Fruit fly (Drosophila melanogaster): ENCODE measurements around the gene CG13073.

CG13073 gene

DNA sequence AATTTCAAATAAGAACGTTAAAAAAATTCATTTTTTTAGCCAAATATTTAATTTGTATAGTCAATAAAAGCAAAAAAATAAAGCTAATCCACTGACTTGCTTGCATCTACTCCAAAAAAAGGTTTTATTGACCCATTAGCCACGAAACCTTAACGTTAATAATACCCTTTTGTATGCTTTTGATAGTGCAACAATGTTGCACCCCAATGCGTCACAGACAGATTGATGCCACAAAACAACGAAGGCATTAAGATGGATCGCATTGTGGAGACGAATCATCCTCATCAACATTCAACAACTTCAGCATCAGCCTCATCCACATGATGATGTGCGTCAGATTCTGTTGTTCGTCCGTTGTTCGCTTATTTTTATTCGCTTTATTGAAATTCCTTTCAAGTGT lies 1.7 kb downstream of the CG13073 start:
- TF ChIP-seq Jra (GFP tag; optimal IDR thresholded peaks at IDR 0.05) = no peak
- no peak for TF ChIP-seq Hr83 (GFP tag; optimal IDR thresholded peaks at IDR 0.05; ENCODE audit: poor library complexity, severe bottlenecking)
- no peak for TF ChIP-seq Hnf4 (GFP tag; optimal IDR thresholded peaks at IDR 0.05)
- no peak for TF ChIP-seq brk (GFP tag; optimal IDR thresholded peaks at IDR 0.05)
- TF ChIP-seq tai (GFP tag; optimal IDR thresholded peaks at IDR 0.05) = no peak
- no peak for TF ChIP-seq lola (GFP tag; optimal IDR thresholded peaks at IDR 0.05)
- no peak for TF ChIP-seq HLH106 (tag; optimal IDR thresholded peaks at IDR 0.05)
- TF ChIP-seq dmrt93B (GFP tag; optimal IDR thresholded peaks at IDR 0.05) = no peak
- no peak for TF ChIP-seq foxo (GFP tag; optimal IDR thresholded peaks at IDR 0.05)
- TF ChIP-seq usp (GFP tag; optimal IDR thresholded peaks at IDR 0.05) = no peak
- no peak for TF ChIP-seq CrebA (GFP tag; optimal IDR thresholded peaks at IDR 0.05; ENCODE audit: borderline replicate concordance)
- no peak for TF ChIP-seq OdsH (GFP tag; optimal IDR thresholded peaks at IDR 0.05)
- no peak for TF ChIP-seq ey (GFP tag; optimal IDR thresholded peaks at IDR 0.05)
- no peak for TF ChIP-seq woc (GFP tag; optimal IDR thresholded peaks at IDR 0.05)

DNA sequence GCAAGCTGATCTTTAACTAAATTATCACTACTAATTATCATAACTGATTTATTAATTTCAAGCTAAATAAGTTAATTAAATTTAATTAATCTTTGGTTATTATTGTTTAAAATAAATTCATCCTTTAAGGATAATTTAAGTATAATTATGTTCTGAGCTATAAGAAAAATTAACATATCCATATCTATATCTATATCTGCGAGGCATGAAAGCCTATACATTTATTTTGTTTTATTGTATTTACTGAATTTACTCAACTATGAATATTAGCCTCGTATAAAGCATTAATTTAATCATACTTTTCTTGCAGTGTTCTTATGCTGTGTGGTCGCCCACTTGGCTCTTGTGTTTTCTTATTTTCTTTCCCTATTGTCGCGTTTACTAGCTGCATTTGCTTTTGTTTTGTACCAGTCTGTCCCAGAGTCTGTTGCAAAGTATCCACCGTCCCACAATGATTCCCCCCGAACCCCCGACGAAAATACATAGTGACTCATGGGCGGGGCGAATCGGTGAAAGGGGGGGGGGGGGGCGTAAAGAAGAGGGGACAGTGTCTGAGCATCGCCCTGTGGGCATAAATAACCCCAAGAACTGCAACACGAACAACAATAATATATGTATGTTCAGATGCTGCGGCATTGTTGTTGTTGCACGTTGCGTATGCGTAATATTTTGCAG lies 2.4 kb downstream of the CG13073 start:
- TF ChIP-seq ey (GFP tag; optimal IDR thresholded peaks at IDR 0.05) (no peak), woc (GFP tag; optimal IDR thresholded peaks at IDR 0.05) (no peak)

DNA sequence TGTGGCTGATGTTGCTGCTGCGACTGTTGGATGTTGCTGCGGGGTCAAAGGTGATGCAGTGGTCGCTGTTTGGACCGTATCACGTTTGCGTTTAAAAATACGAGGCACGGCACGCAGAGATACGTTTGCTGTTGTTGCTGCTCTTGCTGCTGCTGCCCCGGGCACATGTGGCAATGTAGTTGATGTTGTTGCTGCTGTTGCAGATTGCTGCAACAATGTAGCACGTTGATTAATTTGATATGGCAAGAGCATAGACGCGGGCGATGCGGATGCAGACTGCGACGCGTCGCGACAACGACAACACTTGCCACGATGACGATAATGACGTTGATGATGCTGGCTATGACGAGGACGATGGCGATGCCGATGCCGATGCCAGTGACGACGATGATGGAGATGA lies 3.9 kb downstream of the CG13073 start:
- TF ChIP-seq foxo (GFP tag; optimal IDR thresholded peaks at IDR 0.05) (no peak), jim (GFP tag; optimal IDR thresholded peaks at IDR 0.05) (no peak), GATAd (GFP tag; optimal IDR thresholded peaks at IDR 0.05) (no peak), Hr78 (GFP tag; optimal IDR thresholded peaks at IDR 0.05) (no peak), ey (GFP tag; optimal IDR thresholded peaks at IDR 0.05) (no peak)

DNA sequence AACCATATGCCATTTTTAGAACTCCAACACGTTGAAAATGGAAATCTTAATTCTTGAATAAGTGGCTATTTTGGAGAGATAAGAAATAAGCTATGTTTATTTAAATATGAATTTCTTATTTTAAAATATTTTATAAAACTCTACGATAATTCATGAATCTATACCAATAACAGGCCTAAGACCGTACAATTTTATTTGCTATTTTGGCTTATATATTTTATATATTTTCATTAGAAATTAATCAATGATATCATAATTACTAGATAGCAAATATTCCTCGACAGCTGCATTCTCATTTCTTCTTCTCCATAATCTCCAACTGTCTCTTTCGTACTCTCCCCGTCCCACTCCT lies 5.2 kb downstream of the CG13073 start:
- TF ChIP-seq Rel (GFP tag; optimal IDR thresholded peaks at IDR 0.05) (no peak), Rel (tag; optimal IDR thresholded peaks at IDR 0.05) (no peak), dmrt93B (GFP tag; optimal IDR thresholded peaks at IDR 0.05) (no peak), HLH106 (tag; optimal IDR thresholded peaks at IDR 0.05) (peak; percentile 5), Sp1 (GFP tag; optimal IDR thresholded peaks at IDR 0.05) (peak; percentile 19), CG32264 (GFP tag; optimal IDR thresholded peaks at IDR 0.05) (no peak), Hr78 (GFP tag; optimal IDR thresholded peaks at IDR 0.05) (no peak), dsf (GFP tag; optimal IDR thresholded peaks at IDR 0.05; ENCODE audit: borderline replicate concordance) (no peak), foxo (GFP tag; optimal IDR thresholded peaks at IDR 0.05) (peak in 1 of 2 experiments; percentile 36), OdsH (GFP tag; optimal IDR thresholded peaks at IDR 0.05) (peak; percentile 45), psq (GFP tag; optimal IDR thresholded peaks at IDR 0.05) (peak; percentile 66)

DNA sequence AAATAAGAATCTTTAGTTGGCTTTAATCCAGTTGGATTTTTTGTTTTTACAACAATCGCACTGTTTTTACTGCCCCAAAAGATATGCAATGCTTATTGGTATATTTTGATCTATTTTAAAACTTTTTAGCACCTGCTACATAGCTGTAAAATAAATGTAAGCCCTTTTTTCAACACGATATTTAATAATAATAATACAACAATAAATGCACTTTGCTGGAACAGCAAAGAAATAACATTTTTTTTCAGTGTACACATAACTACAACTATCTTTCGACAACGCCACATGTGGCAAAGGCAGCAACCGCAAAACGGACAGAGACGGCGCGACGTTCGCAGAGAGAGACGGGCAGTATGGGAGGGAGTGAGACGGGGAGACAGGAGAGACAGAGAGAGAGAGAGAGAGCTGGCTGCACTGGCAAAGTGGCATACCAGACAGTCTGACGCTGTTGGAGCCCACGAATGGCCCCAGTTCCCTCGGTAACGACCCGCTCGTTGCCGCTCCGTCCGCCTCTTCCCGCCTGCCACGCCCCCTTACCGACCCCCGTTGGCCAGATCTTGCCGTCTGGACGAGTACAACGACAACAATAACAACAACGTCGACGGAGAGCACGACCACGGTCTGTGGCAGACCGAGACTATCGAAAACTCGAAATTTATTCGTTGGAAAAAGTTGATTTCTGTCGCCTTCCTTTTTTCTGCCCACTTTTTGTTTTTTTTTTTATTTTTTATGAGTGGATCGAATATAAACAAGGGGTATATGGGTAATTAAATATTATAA lies 5.8 kb downstream of the CG13073 start:
- peak in 1 of 2 experiments; percentile 68 for TF ChIP-seq foxo (GFP tag; optimal IDR thresholded peaks at IDR 0.05)
- TF ChIP-seq sage (GFP tag; optimal IDR thresholded peaks at IDR 0.05) = no peak
- TF ChIP-seq Sp1 (GFP tag; optimal IDR thresholded peaks at IDR 0.05) = peak; percentile 58
- no peak for TF ChIP-seq Dfd (GFP tag; optimal IDR thresholded peaks at IDR 0.05)
- TF ChIP-seq jim (GFP tag; optimal IDR thresholded peaks at IDR 0.05) = peak; percentile 2
- TF ChIP-seq dl (GFP tag; optimal IDR thresholded peaks at IDR 0.05; ENCODE audit: insufficient read depth in 1 of 2, partially characterized antibody in 2 of 2) = peak in 1 of 2 experiments; percentile 47
- TF ChIP-seq Hnf4 (GFP tag; optimal IDR thresholded peaks at IDR 0.05) = no peak
- peak; percentile 41 for TF ChIP-seq HLH106 (tag; optimal IDR thresholded peaks at IDR 0.05)
- peak; percentile 14 for TF ChIP-seq tai (GFP tag; optimal IDR thresholded peaks at IDR 0.05)
- no peak for TF ChIP-seq lola (GFP tag; optimal IDR thresholded peaks at IDR 0.05)
- no peak for TF ChIP-seq brk (GFP tag; optimal IDR thresholded peaks at IDR 0.05)
- TF ChIP-seq ey (GFP tag; optimal IDR thresholded peaks at IDR 0.05) = peak; percentile 15
- TF ChIP-seq h (GFP tag; optimal IDR thresholded peaks at IDR 0.05) = no peak
- peak; percentile 39 for TF ChIP-seq OdsH (GFP tag; optimal IDR thresholded peaks at IDR 0.05)
- no peak for TF ChIP-seq pan (optimal IDR thresholded peaks at IDR 0.05)
- TF ChIP-seq Hr78 (GFP tag; optimal IDR thresholded peaks at IDR 0.05) = no peak
- TF ChIP-seq usp (GFP tag; optimal IDR thresholded peaks at IDR 0.05) = no peak
- peak; percentile 51 for TF ChIP-seq rgr (GFP tag; optimal IDR thresholded peaks at IDR 0.05)
- TF ChIP-seq br (GFP tag; optimal IDR thresholded peaks at IDR 0.05) = peak; percentile 21
- no peak for TF ChIP-seq CG32264 (GFP tag; optimal IDR thresholded peaks at IDR 0.05)
- no peak for TF ChIP-seq N (GFP tag; optimal IDR thresholded peaks at IDR 0.05)
- no peak for TF ChIP-seq psq (GFP tag; optimal IDR thresholded peaks at IDR 0.05)
- no peak for TF ChIP-seq Abd-B (GFP tag; optimal IDR thresholded peaks at IDR 0.05)
- no peak for TF ChIP-seq CG9705 (GFP tag; optimal IDR thresholded peaks at IDR 0.05)
- TF ChIP-seq Dif (GFP tag; optimal IDR thresholded peaks at IDR 0.05; ENCODE audit: partially characterized antibody) = peak; percentile 63
- peak; percentile 31 for TF ChIP-seq woc (GFP tag; optimal IDR thresholded peaks at IDR 0.05)
- no peak for TF ChIP-seq Hr83 (GFP tag; optimal IDR thresholded peaks at IDR 0.05; ENCODE audit: poor library complexity, severe bottlenecking)
- TF ChIP-seq Myc (optimal IDR thresholded peaks at IDR 0.05) = no peak
- TF ChIP-seq GATAd (GFP tag; optimal IDR thresholded peaks at IDR 0.05) = no peak
- no peak for TF ChIP-seq sv (GFP tag; optimal IDR thresholded peaks at IDR 0.05)
- no peak for TF ChIP-seq Rel (GFP tag; optimal IDR thresholded peaks at IDR 0.05)
- no peak for TF ChIP-seq Rel (tag; optimal IDR thresholded peaks at IDR 0.05)
- TF ChIP-seq fru (GFP tag; optimal IDR thresholded peaks at IDR 0.05) = peak; percentile 21

Data from whole organism, wandering third instar larva.